Worm (Caenorhabditis elegans) whole organism, L4 larva: Measurements from ENCODE around the gene magu-2.

ENCODE experiments used
- D1046.2 ChIP-seq: fragments of 200-800 bp; sonication (Bioruptor generic); IDR thresholded peaks from 2 replicates; pipeline ENCODE4 v1.3.6; 2022; ENCODE audit warnings: missing genetic modification characterization, missing compliant biosample characterization
- T20F7.1 ChIP-seq: fragments of 200-800 bp; sonication (Bioruptor generic); optimal IDR thresholded peaks from 2 replicates; lab custom pipeline; 2018; ENCODE audit warnings: mild to moderate bottlenecking, missing genetic modification characterization, missing compliant biosample characterization
- Y48G9A.11 ChIP-seq: fragments of 200-800 bp; sonication (Bioruptor generic); IDR thresholded peaks from 2 replicates; pipeline ENCODE4 v1.3.6; 2022; ENCODE audit warnings: missing genetic modification reagents, missing genetic modification characterization, missing compliant biosample characterization
- Y75B8A.6 ChIP-seq: fragments of 200-800 bp; sonication (Bioruptor generic); IDR thresholded peaks from 2 replicates; pipeline ENCODE4 v1.3.6; 2022; ENCODE audit warnings: missing genetic modification reagents, missing genetic modification characterization, missing compliant biosample characterization
- ZK337.2 ChIP-seq: fragments of 200-800 bp; sonication (Bioruptor generic); IDR thresholded peaks from 2 replicates; pipeline ENCODE4 v1.3.6; 2022; ENCODE audit warnings: missing genetic modification reagents, missing genetic modification characterization, missing compliant biosample characterization
- ZK546.5 ChIP-seq, 2 experiments: sonication (generic microtip); optimal IDR thresholded peaks; 2 replicates each; lab custom pipeline; 2017; ENCODE audit warnings: missing biosample characterization in 2 of 2, missing genetic modification characterization in 2 of 2
- ama-1 ChIP-seq: fragments of 150-350 bp; optimal IDR thresholded peaks from 2 replicates; lab custom pipeline; 2014; ENCODE audit warnings: inconsistent platforms, mixed read lengths
- arid-1 ChIP-seq: fragments of 200-800 bp; sonication (Bioruptor generic); conservative IDR thresholded peaks from 2 replicates; pipeline ENCODE4 v1.3.6; 2022; ENCODE audit warnings: missing genetic modification reagents, missing genetic modification characterization, missing compliant biosample characterization
- ceh-28 ChIP-seq: fragments of 150-350 bp; optimal IDR thresholded peaks from 2 replicates; lab custom pipeline; 2014; ENCODE audit warnings: missing biosample characterization, missing genetic modification reagents, missing genetic modification characterization
- ceh-82 ChIP-seq: sonication (generic microtip); optimal IDR thresholded peaks from 2 replicates; lab custom pipeline; 2017; ENCODE audit warnings: missing biosample characterization, missing genetic modification characterization
- daf-8 ChIP-seq: fragments of 200-800 bp; sonication (Bioruptor generic); IDR thresholded peaks from 2 replicates; pipeline ENCODE4 v1.3.6; 2022; ENCODE audit warnings: missing genetic modification characterization, missing compliant biosample characterization
- dmd-8 ChIP-seq: fragments of 200-800 bp; sonication (Bioruptor generic); IDR thresholded peaks from 2 replicates; pipeline ENCODE4 v1.3.6; 2022; ENCODE audit warnings: missing genetic modification characterization, missing compliant biosample characterization
- egl-27 ChIP-seq: sonication (generic microtip); optimal IDR thresholded peaks from 3 replicates; lab custom pipeline; 2017; ENCODE audit warnings: missing biosample characterization, missing genetic modification reagents, missing genetic modification characterization
- egl-43 ChIP-seq: fragments of 200-800 bp; sonication (Bioruptor generic); IDR thresholded peaks from 2 replicates; pipeline ENCODE4 v1.3.6; 2022; ENCODE audit warnings: missing genetic modification reagents, missing genetic modification characterization, missing compliant biosample characterization
- gei-8 ChIP-seq: fragments of 200-800 bp; sonication (Bioruptor generic); optimal IDR thresholded peaks from 2 replicates; lab custom pipeline; 2018; ENCODE audit warnings: mild to moderate bottlenecking, missing genetic modification characterization, missing compliant biosample characterization
- hlh-11 ChIP-seq: fragments of 200-800 bp; sonication (Bioruptor generic); optimal IDR thresholded peaks from 2 replicates; lab custom pipeline; 2018; ENCODE audit warnings: mild to moderate bottlenecking, missing genetic modification characterization, missing compliant biosample characterization
- hmg-1.1 ChIP-seq: fragments of 200-800 bp; sonication (Bioruptor generic); IDR thresholded peaks from 2 replicates; pipeline ENCODE4 v1.3.6; 2022; ENCODE audit warnings: missing genetic modification reagents, missing genetic modification characterization, missing compliant biosample characterization
- lin-1 ChIP-seq: fragments of 200-800 bp; sonication (Bioruptor generic); IDR thresholded peaks from 2 replicates; pipeline ENCODE4 v1.3.6; 2022; ENCODE audit warnings: missing genetic modification reagents, missing genetic modification characterization, missing compliant biosample characterization
- lin-15B ChIP-seq: fragments of 150-350 bp; sonication (generic microtip); optimal IDR thresholded peaks from 3 replicates; lab custom pipeline; 2014; ENCODE audit warnings: missing biosample characterization, missing genetic modification characterization
- lin-29 ChIP-seq: fragments of 200-800 bp; sonication (Bioruptor generic); IDR thresholded peaks from 2 replicates; pipeline ENCODE4 v1.3.6; 2022; ENCODE audit warnings: missing genetic modification reagents, missing genetic modification characterization, missing compliant biosample characterization
- lir-3 ChIP-seq: sonication (generic microtip); optimal IDR thresholded peaks from 2 replicates; lab custom pipeline; 2016; ENCODE audit warnings: mild to moderate bottlenecking, missing genetic modification characterization, missing compliant biosample characterization
- madf-5 ChIP-seq, 2 experiments: fragments of 200-800 bp; sonication (Bioruptor generic); IDR thresholded peaks; 2 replicates each; pipeline ENCODE4 v1.3.6; 2022; ENCODE audit warnings: missing compliant biosample characterization in 2 of 2, missing genetic modification characterization in 2 of 2
- mep-1 ChIP-seq: fragments of 150-350 bp; sonication (generic microtip); optimal IDR thresholded peaks from 3 replicates; lab custom pipeline; 2014; ENCODE audit warnings: missing biosample characterization, missing genetic modification characterization
- nhr-10 ChIP-seq: fragments of 150-350 bp; optimal IDR thresholded peaks from 2 replicates; lab custom pipeline; 2014; ENCODE audit warnings: missing biosample characterization, missing genetic modification characterization
- nhr-102 ChIP-seq: sonication (generic microtip); optimal IDR thresholded peaks from 2 replicates; lab custom pipeline; 2016; ENCODE audit warnings: mild to moderate bottlenecking, missing genetic modification characterization, moderate library complexity, missing compliant biosample characterization
- pha-4 ChIP-seq, 2 experiments: fragments of 150-350 bp in 1 of 2; fragments of 200-800 bp in 1 of 2; sonication (Bioruptor generic) in 1 of 2; IDR thresholded peaks in 1 of 2; optimal IDR thresholded peaks in 1 of 2; 2 replicates each; pipeline versions ENCODE4 v1.3.6 to Lab custom; 2014 to 2022; ENCODE audit warnings: missing genetic modification characterization in 2 of 2, missing genetic modification reagents in 2 of 2, missing biosample characterization in 1 of 2, missing compliant biosample characterization in 1 of 2
- saeg-2 ChIP-seq: fragments of 200-800 bp; sonication (Bioruptor generic); IDR thresholded peaks from 2 replicates; pipeline ENCODE4 v1.3.6; 2022; ENCODE audit warnings: missing genetic modification reagents, missing genetic modification characterization, missing compliant biosample characterization
- unc-62 ChIP-seq, 3 experiments: fragments of 150-350 bp in 1 of 3; sonication (generic microtip); optimal IDR thresholded peaks in 2 of 3; peaks in 1 of 3; 1 replicate in 1 of 3; 2 replicates in 2 of 3; lab custom pipeline; 2014 to 2017; ENCODE audit warnings: missing biosample characterization in 3 of 3, missing genetic modification characterization in 3 of 3, missing genetic modification reagents in 3 of 3, missing genotype in 1 of 3
- zag-1 ChIP-seq: fragments of 150-350 bp; optimal IDR thresholded peaks from 2 replicates; lab custom pipeline; 2014; ENCODE audit warnings: missing biosample characterization, missing genetic modification characterization
- zip-2 ChIP-seq: fragments of 150-350 bp; optimal IDR thresholded peaks from 2 replicates; lab custom pipeline; 2014; ENCODE audit warnings: missing biosample characterization, missing genetic modification characterization
- ztf-11 ChIP-seq: fragments of 150-350 bp; optimal IDR thresholded peaks from 2 replicates; lab custom pipeline; 2014; ENCODE audit warnings: missing biosample characterization, missing genetic modification characterization

magu-2 gene

ce11 chrV:8760416-8760815, 40.4 kb downstream of the magu-2 start, which contains the start of gene ddn-1:
Gene ddn-1, minus strand, starts transcription at chrV:8760516.
- TF ChIP-seq lin-1 (GFP tag; lab: Robert Waterston, UW) (no peak), pha-4 (GFP tag; IDR thresholded peaks at IDR 0.05; lab: Robert Waterston, UW) (no peak), pha-4 (tag; optimal IDR thresholded peaks at IDR 0.05; lab: Kevin White, UChicago) (no peak), madf-5 (GFP tag; IDR thresholded peaks at IDR 0.05; lab: Robert Waterston, UW) (no peak), egl-43 (GFP tag; lab: Robert Waterston, UW) (no peak), daf-8 (GFP tag; lab: Robert Waterston, UW) (no peak), lir-3 (tag; lab: Kevin White, UChicago) (no peak), ama-1 (no peak), zip-2 (tag; lab: Kevin White, UChicago) (no peak), Y75B8A.6 (no peak), nhr-102 (tag; lab: Kevin White, UChicago) (no peak), dmd-8 (GFP tag; lab: Robert Waterston, UW) (no peak), D1046.2 (no peak), T20F7.1 (no peak), ceh-28 (tag; lab: Kevin White, UChicago) (no peak), zag-1 (tag; lab: Kevin White, UChicago) (no peak), hmg-1.1 (no peak)

ce11 chrV:8758618-8759017, 42.2 kb downstream of the magu-2 start, which contains the start of gene B0507.7:
Gene B0507.7, minus strand, starts transcription at chrV:8758718.
- TF ChIP-seq egl-27 (no peak), D1046.2 (no peak), Y48G9A.11 (no peak), hlh-11 (tag; lab: Kevin White, UChicago) (no peak)

- TF ChIP-seq nhr-10 (no peak), unc-62 (GFP tag; optimal IDR thresholded peaks at IDR 0.05 in 1 of 2; lab: Kevin White, UChicago) (no peak), unc-62 (tag; optimal IDR thresholded peaks at IDR 0.05; lab: Kevin White, UChicago) (no peak), arid-1 (GFP tag; lab: Robert Waterston, UW) (no peak), T20F7.1 (no peak), egl-43 (GFP tag; lab: Robert Waterston, UW) (no peak), D1046.2 (no peak), daf-8 (GFP tag; lab: Robert Waterston, UW) (no peak), zip-2 (tag; lab: Kevin White, UChicago) (no peak), mep-1 (tag; lab: Kevin White, UChicago) (no peak)
Measured at ce11 chrV:8754670-8755069, 46.2 kb downstream of the magu-2 start, which contains the start of gene B0507.4. Gene B0507.4, plus strand, starts transcription at chrV:8754970.

- TF ChIP-seq ztf-11 (tag; lab: Kevin White, UChicago) (no peak), ZK546.5 (tag; optimal IDR thresholded peaks at IDR 0.05; lab: Kevin White, UChicago) (no peak), lin-1 (GFP tag; lab: Robert Waterston, UW) (no peak), gei-8 (GFP tag; lab: Kevin White, UChicago) (no peak), egl-27 (no peak), D1046.2 (no peak), ZK337.2 (GFP tag; lab: Robert Waterston, UW) (no peak), saeg-2 (GFP tag; lab: Robert Waterston, UW) (no peak), lin-15B (tag; lab: Kevin White, UChicago) (no peak), ceh-28 (tag; lab: Kevin White, UChicago) (no peak)
Measured at ce11 chrV:8753395-8753794, 47.4 kb downstream of the magu-2 start, which contains the start of gene B0507.5. Gene B0507.5, plus strand, starts transcription at chrV:8753695.

ce11 chrV:8745858-8746257, 55.0 kb downstream of the magu-2 start, which contains the start of gene B0507.6:
Gene B0507.6, plus strand, starts transcription at chrV:8746158.
- no peak for TF ChIP-seq mep-1 (tag; lab: Kevin White, UChicago)
- TF ChIP-seq ceh-82 (tag; lab: Kevin White, UChicago), result no peak
- no peak for TF ChIP-seq lin-29 (GFP tag; lab: Robert Waterston, UW)
- TF ChIP-seq daf-8 (GFP tag; lab: Robert Waterston, UW), result no peak
- no peak for TF ChIP-seq lir-3 (tag; lab: Kevin White, UChicago)
- no peak for TF ChIP-seq saeg-2 (GFP tag; lab: Robert Waterston, UW)
- no peak for TF ChIP-seq T20F7.1
- TF ChIP-seq zag-1 (tag; lab: Kevin White, UChicago), result no peak
- TF ChIP-seq ztf-11 (tag; lab: Kevin White, UChicago), result no peak
